Worm (Caenorhabditis elegans) whole organism, L1 larva: ENCODE data around the gene T22B2.1.

ENCODE experiments used
- C04F5.9 ChIP-seq: sonication (generic microtip); optimal IDR thresholded peaks from 2 replicates; lab custom pipeline; 2016; ENCODE audit warnings: missing genetic modification characterization, missing compliant biosample characterization
- F16B12.6 ChIP-seq: fragments of 150-350 bp; optimal IDR thresholded peaks from 2 replicates; lab custom pipeline; 2014; ENCODE audit warnings: missing biosample characterization, missing genetic modification characterization
- Y116A8C.19 ChIP-seq: sonication (generic microtip); optimal IDR thresholded peaks from 2 replicates; lab custom pipeline; 2016; ENCODE audit warnings: missing compliant biosample characterization, missing genetic modification characterization, borderline replicate concordance
- aha-1 ChIP-seq: fragments of 150-350 bp; optimal IDR thresholded peaks from 2 replicates; lab custom pipeline; 2014; ENCODE audit warnings: missing biosample characterization, missing genetic modification characterization
- aly-2 ChIP-seq: fragments of 150-350 bp; optimal IDR thresholded peaks from 2 replicates; lab custom pipeline; 2014; ENCODE audit warnings: missing biosample characterization, missing genetic modification characterization
- ceh-63 ChIP-seq: fragments of 200-800 bp; sonication (Bioruptor generic); optimal IDR thresholded peaks from 2 replicates; lab custom pipeline; 2018; ENCODE audit warnings: mild to moderate bottlenecking, missing genetic modification characterization, missing compliant biosample characterization
- ceh-82 ChIP-seq, 3 experiments: fragments of 150-350 bp in 1 of 3; sonication (generic microtip) in 2 of 3; optimal IDR thresholded peaks; 2 replicates each; lab custom pipeline; 2014 to 2017; ENCODE audit warnings: missing biosample characterization in 3 of 3, missing genetic modification characterization in 3 of 3
- ceh-90 ChIP-seq: sonication (generic microtip); optimal IDR thresholded peaks from 2 replicates; lab custom pipeline; 2016; ENCODE audit warnings: missing genetic modification characterization, missing compliant biosample characterization
- dpl-1 ChIP-seq, 3 experiments: fragments of 150-350 bp in 2 of 3; sonication (generic microtip) in 1 of 3; optimal IDR thresholded peaks; 2 replicates each; lab custom pipeline; 2014 to 2017; ENCODE audit warnings: missing biosample characterization in 3 of 3, missing genetic modification characterization in 3 of 3, missing genetic modification reagents in 3 of 3
- efl-1 ChIP-seq, 4 experiments: fragments of 150-350 bp; optimal IDR thresholded peaks in 3 of 4; peaks in 1 of 4; 1 replicate in 1 of 4; 2 replicates in 3 of 4; lab custom pipeline; 2014; ENCODE audit warnings: missing biosample characterization in 2 of 4, missing genetic modification characterization in 2 of 4, missing genetic modification reagents in 2 of 4
- elt-2 ChIP-seq: sonication (generic microtip); optimal IDR thresholded peaks from 2 replicates; lab custom pipeline; 2016; ENCODE audit warnings: missing genetic modification characterization, mild to moderate bottlenecking, inconsistent platforms, missing compliant biosample characterization, missing genetic modification reagents
- ets-5 ChIP-seq: fragments of 200-800 bp; sonication (Bioruptor generic); IDR thresholded peaks from 2 replicates; pipeline ENCODE4 v1.3.6; 2022; ENCODE audit warnings: missing genetic modification characterization, missing compliant biosample characterization
- fkh-4 ChIP-seq: sonication (generic microtip); optimal IDR thresholded peaks from 2 replicates; lab custom pipeline; 2016; ENCODE audit warnings: missing compliant biosample characterization, missing genetic modification characterization, borderline replicate concordance
- hlh-17 ChIP-seq: fragments of 200-800 bp; sonication (Bioruptor generic); optimal IDR thresholded peaks from 2 replicates; lab custom pipeline; 2018; ENCODE audit warnings: missing genetic modification characterization, mild to moderate bottlenecking, missing compliant biosample characterization, moderate library complexity, borderline replicate concordance
- hlh-4 ChIP-seq: sonication (generic microtip); optimal IDR thresholded peaks from 2 replicates; lab custom pipeline; 2016; ENCODE audit warnings: mild to moderate bottlenecking, missing genetic modification characterization, missing compliant biosample characterization
- jun-1 ChIP-seq: fragments of 150-350 bp; optimal IDR thresholded peaks from 2 replicates; lab custom pipeline; 2014; ENCODE audit warnings: missing biosample characterization, missing genetic modification reagents, missing genetic modification characterization
- lin-13 ChIP-seq: fragments of 150-350 bp; optimal IDR thresholded peaks from 2 replicates; lab custom pipeline; 2014; ENCODE audit warnings: missing biosample characterization, missing genetic modification reagents, missing genetic modification characterization
- lin-14 ChIP-seq: fragments of 200-800 bp; sonication (Bioruptor generic); optimal IDR thresholded peaks from 2 replicates; lab custom pipeline; 2018; ENCODE audit warnings: mild to moderate bottlenecking, missing genetic modification characterization, moderate library complexity, missing compliant biosample characterization
- lin-35 ChIP-seq, 2 experiments: fragments of 150-350 bp; optimal IDR thresholded peaks; 2 replicates each; lab custom pipeline; 2014; ENCODE audit warnings: missing biosample characterization in 2 of 2, missing genetic modification characterization in 2 of 2, missing genetic modification reagents in 2 of 2
- lin-39 ChIP-seq: fragments of 150-350 bp; optimal IDR thresholded peaks from 2 replicates; lab custom pipeline; 2014; ENCODE audit warnings: missing biosample characterization, missing genetic modification reagents, missing genetic modification characterization
- lsy-2 ChIP-seq, 2 experiments: fragments of 150-350 bp; optimal IDR thresholded peaks; 2 replicates each; lab custom pipeline; 2014; ENCODE audit warnings: missing biosample characterization in 2 of 2, missing genetic modification characterization in 2 of 2
- mab-9 ChIP-seq: fragments of 200-800 bp; sonication (Bioruptor generic); IDR thresholded peaks from 2 replicates; pipeline ENCODE4 v1.3.6; 2022; ENCODE audit warnings: missing genetic modification reagents, missing genetic modification characterization, missing compliant biosample characterization
- mdl-1 ChIP-seq, 2 experiments: fragments of 150-350 bp; optimal IDR thresholded peaks; 2 replicates each; lab custom pipeline; 2014 to 2017; ENCODE audit warnings: missing biosample characterization in 2 of 2, missing genetic modification characterization in 2 of 2, inconsistent platforms in 1 of 2
- mef-2 ChIP-seq: fragments of 150-350 bp; optimal IDR thresholded peaks from 2 replicates; lab custom pipeline; 2014; ENCODE audit warnings: missing biosample characterization, missing genetic modification characterization
- mep-1 ChIP-seq: fragments of 150-350 bp; optimal IDR thresholded peaks from 2 replicates; lab custom pipeline; 2014; ENCODE audit warnings: missing biosample characterization, missing genetic modification characterization
- nhr-12 ChIP-seq: sonication (generic microtip); optimal IDR thresholded peaks from 2 replicates; lab custom pipeline; 2017; ENCODE audit warnings: missing biosample characterization, missing genetic modification characterization
- nhr-19 ChIP-seq: fragments of 200-800 bp; sonication (Bioruptor generic); conservative IDR thresholded peaks from 2 replicates; pipeline ENCODE4 v1.3.6; 2022; ENCODE audit warnings: missing genetic modification characterization, missing compliant biosample characterization
- nhr-20 ChIP-seq: sonication (generic microtip); optimal IDR thresholded peaks from 2 replicates; lab custom pipeline; 2016; ENCODE audit warnings: mild to moderate bottlenecking, missing genetic modification characterization, missing compliant biosample characterization
- nhr-28 ChIP-seq: fragments of 150-350 bp; optimal IDR thresholded peaks from 2 replicates; lab custom pipeline; 2014; ENCODE audit warnings: missing biosample characterization, missing genetic modification characterization
- nhr-47 ChIP-seq: sonication (generic microtip); optimal IDR thresholded peaks from 2 replicates; lab custom pipeline; 2016; ENCODE audit warnings: mild to moderate bottlenecking, missing genetic modification characterization, moderate library complexity, missing compliant biosample characterization
- nhr-77 ChIP-seq: fragments of 150-350 bp; optimal IDR thresholded peaks from 2 replicates; lab custom pipeline; 2014; ENCODE audit warnings: missing biosample characterization, missing genetic modification characterization
- nhr-84 ChIP-seq: sonication (generic microtip); optimal IDR thresholded peaks from 2 replicates; lab custom pipeline; 2017; ENCODE audit warnings: missing biosample characterization, missing genetic modification characterization
- nhr-90 ChIP-seq: sonication (generic microtip); optimal IDR thresholded peaks from 2 replicates; lab custom pipeline; 2016; ENCODE audit warnings: mild to moderate bottlenecking, missing genetic modification characterization, missing compliant biosample characterization; ENCODE audit not compliant: poor library complexity
- pax-3 ChIP-seq: fragments of 200-800 bp; sonication (Bioruptor generic); optimal IDR thresholded peaks from 2 replicates; lab custom pipeline; 2018; ENCODE audit warnings: mild to moderate bottlenecking, missing genetic modification characterization, moderate library complexity, missing compliant biosample characterization
- pqm-1 ChIP-seq: sonication (generic microtip); optimal IDR thresholded peaks from 3 replicates; lab custom pipeline; 2017; ENCODE audit warnings: missing biosample characterization, missing genetic modification characterization
- rnt-1 ChIP-seq: sonication (generic microtip); optimal IDR thresholded peaks from 2 replicates; lab custom pipeline; 2016; ENCODE audit warnings: mild to moderate bottlenecking, missing genetic modification characterization, moderate library complexity, missing compliant biosample characterization
- skn-1 ChIP-seq: fragments of 150-350 bp; optimal IDR thresholded peaks from 2 replicates; lab custom pipeline; 2014; ENCODE audit warnings: missing biosample characterization, missing genetic modification characterization
- snpc-4 ChIP-seq: fragments of 150-350 bp; optimal IDR thresholded peaks from 2 replicates; lab custom pipeline; 2014; ENCODE audit warnings: missing biosample characterization, missing genetic modification characterization
- snu-23 ChIP-seq: sonication (generic microtip); optimal IDR thresholded peaks from 2 replicates; lab custom pipeline; 2016; ENCODE audit warnings: missing genetic modification characterization, missing compliant biosample characterization
- sptf-1 ChIP-seq: fragments of 150-350 bp; optimal IDR thresholded peaks from 2 replicates; lab custom pipeline; 2014; ENCODE audit warnings: missing biosample characterization, missing genetic modification characterization
- tbx-2 ChIP-seq: sonication (generic microtip); optimal IDR thresholded peaks from 2 replicates; lab custom pipeline; 2016; ENCODE audit warnings: missing genetic modification characterization, missing compliant biosample characterization
- unc-130 ChIP-seq: fragments of 150-350 bp; optimal IDR thresholded peaks from 2 replicates; lab custom pipeline; 2017; ENCODE audit warnings: missing biosample characterization, missing genetic modification characterization, inconsistent platforms
- unc-62 ChIP-seq: fragments of 150-350 bp; optimal IDR thresholded peaks from 2 replicates; lab custom pipeline; 2014; ENCODE audit warnings: missing biosample characterization, missing genetic modification reagents, missing genetic modification characterization
- unc-98 ChIP-seq: fragments of 200-800 bp; sonication (Bioruptor generic); IDR thresholded peaks from 2 replicates; pipeline ENCODE4 v1.3.6; 2022; ENCODE audit warnings: missing genetic modification characterization, missing compliant biosample characterization
- vab-15 ChIP-seq: sonication (generic microtip); optimal IDR thresholded peaks from 2 replicates; lab custom pipeline; 2017; ENCODE audit warnings: missing genotype, mild to moderate bottlenecking, missing genetic modification characterization, missing compliant biosample characterization
- xbp-1 ChIP-seq: sonication (generic microtip); optimal IDR thresholded peaks from 2 replicates; lab custom pipeline; 2016; ENCODE audit warnings: missing genetic modification characterization, missing compliant biosample characterization

The T22B2.1 gene

ce11 chrX:3966332-3966731, 40.5 kb downstream of the T22B2.1 start, which contains the start of gene C16B8.2:
Gene C16B8.2 (minus strand): TSS chrX:3966432.
- TF ChIP-seq snpc-4 (no peak), nhr-84 (tag; lab: Kevin White, UChicago) (no peak), unc-98 (GFP tag; lab: Robert Waterston, UW) (no peak), dpl-1 (GFP tag; optimal IDR thresholded peaks at IDR 0.05; lab: Kevin White, UChicago) (no peak), mab-9 (GFP tag; lab: Robert Waterston, UW) (no peak), mdl-1 (tag; optimal IDR thresholded peaks at IDR 0.05; lab: Kevin White, UChicago) (no peak), mef-2 (tag; lab: Kevin White, UChicago) (no peak), nhr-28 (no peak), pax-3 (no peak), nhr-90 (tag; lab: Kevin White, UChicago) (no peak), lin-13 (GFP tag; lab: Kevin White, UChicago) (no peak)

- TF ChIP-seq nhr-28 (no peak), mdl-1 (tag; optimal IDR thresholded peaks at IDR 0.05; lab: Kevin White, UChicago) (peak in 1 of 2 experiments; percentile 3), aha-1 (tag; lab: Kevin White, UChicago) (no peak), unc-98 (GFP tag; lab: Robert Waterston, UW) (no peak), vab-15 (tag; lab: Kevin White, UChicago) (no peak), lin-35 (GFP tag; optimal IDR thresholded peaks at IDR 0.05; lab: Kevin White, UChicago) (peak in 1 of 2 experiments; percentile 23), elt-2 (tag; lab: Kevin White, UChicago) (peak; percentile 73), lin-39 (tag; lab: Kevin White, UChicago) (no peak), aly-2 (tag; lab: Kevin White, UChicago) (no peak), nhr-20 (tag; lab: Kevin White, UChicago) (peak; percentile 10)
These were observed 42.5 kb downstream of the T22B2.1 start, which contains the start of gene C16B8.3 for ce11 chrX:3968209-3968960. Gene C16B8.3 (minus strand): TSS chrX:3968634.

ce11 chrX:3969353-3969752, 43.5 kb downstream of the T22B2.1 start:
- TF ChIP-seq mep-1 (tag; lab: Kevin White, UChicago) (peak; percentile 32), ceh-90 (tag; lab: Kevin White, UChicago) (no peak), hlh-4 (tag; lab: Kevin White, UChicago) (no peak), nhr-20 (tag; lab: Kevin White, UChicago) (peak; percentile 26), xbp-1 (tag; lab: Kevin White, UChicago) (peak; percentile 12), unc-62 (GFP tag; lab: Kevin White, UChicago) (no peak), fkh-4 (tag; lab: Kevin White, UChicago) (no peak), ets-5 (GFP tag; lab: Robert Waterston, UW) (no peak), hlh-17 (no peak), nhr-77 (tag; lab: Kevin White, UChicago) (no peak), sptf-1 (no peak), pqm-1 (tag; lab: Kevin White, UChicago) (no peak), Y116A8C.19 (tag; lab: Kevin White, UChicago) (no peak), nhr-47 (tag; lab: Kevin White, UChicago) (no peak), ceh-82 (tag; optimal IDR thresholded peaks at IDR 0.05; lab: Kevin White, UChicago) (peak in 1 of 3 experiments; percentile 3), unc-98 (GFP tag; lab: Robert Waterston, UW) (no peak), pax-3 (no peak), nhr-12 (no peak), lsy-2 (tag; optimal IDR thresholded peaks at IDR 0.05; lab: Kevin White, UChicago) (no peak), skn-1 (tag; lab: Kevin White, UChicago) (peak; percentile 14), snu-23 (GFP tag; lab: Kevin White, UChicago) (peak; percentile 19), unc-130 (tag; lab: Kevin White, UChicago) (no peak), aha-1 (tag; lab: Kevin White, UChicago) (no peak), nhr-28 (no peak), jun-1 (peak; percentile 58), lin-14 (GFP tag; lab: Kevin White, UChicago) (no peak), lin-35 (GFP tag; optimal IDR thresholded peaks at IDR 0.05; lab: Kevin White, UChicago) (peak in 1 of 2 experiments; percentile 51), rnt-1 (tag; lab: Kevin White, UChicago) (peak; percentile 66), C04F5.9 (tag; lab: Kevin White, UChicago) (no peak), F16B12.6 (tag; lab: Kevin White, UChicago) (no peak), tbx-2 (no peak), efl-1 (optimal IDR thresholded peaks at IDR 0.05; lab: Kevin White, UChicago) (no peak), efl-1 (GFP tag; optimal IDR thresholded peaks at IDR 0.05 in 1 of 2; lab: Kevin White, UChicago) (no peak), nhr-19 (peak; percentile 7; the same call in 1 of the 2 replicates), ceh-63 (GFP tag; lab: Kevin White, UChicago) (no peak)
